Worm (Caenorhabditis elegans) whole organism, mixed stage, embryonic: ENCODE results near the gene F29F11.20.

ENCODE experiments used
- blmp-1 ChIP-seq: fragments of 150-350 bp; optimal IDR thresholded peaks from 2 replicates; lab custom pipeline; 2014; ENCODE audit warnings: missing biosample characterization, missing genetic modification characterization
- ceh-83 ChIP-seq: fragments of 200-800 bp; sonication (Bioruptor generic); optimal IDR thresholded peaks from 2 replicates; lab custom pipeline; 2018; ENCODE audit warnings: mild to moderate bottlenecking, missing genetic modification characterization, missing compliant biosample characterization
- lin-13 ChIP-seq: fragments of 150-350 bp; optimal IDR thresholded peaks from 2 replicates; lab custom pipeline; 2014; ENCODE audit warnings: missing biosample characterization, missing genetic modification characterization
- lsy-2 ChIP-seq: fragments of 150-350 bp; optimal IDR thresholded peaks from 2 replicates; lab custom pipeline; 2014; ENCODE audit warnings: missing biosample characterization, missing genetic modification characterization
- nhr-76 ChIP-seq: sonication (generic microtip); optimal IDR thresholded peaks from 2 replicates; lab custom pipeline; 2017; ENCODE audit warnings: missing biosample characterization, missing genetic modification characterization
- snpc-4 ChIP-seq: fragments of 150-350 bp; optimal IDR thresholded peaks from 2 replicates; lab custom pipeline; 2014; ENCODE audit warnings: missing biosample characterization, missing genetic modification characterization
- unc-62 ChIP-seq: fragments of 150-350 bp; optimal IDR thresholded peaks from 2 replicates; lab custom pipeline; 2014; ENCODE audit warnings: missing biosample characterization, missing genetic modification reagents, missing genetic modification characterization

- TF ChIP-seq blmp-1 (tag; lab: Kevin White, UChicago) (no peak), nhr-76 (tag; lab: Kevin White, UChicago) (no peak), unc-62 (no peak), lin-13 (tag; lab: Kevin White, UChicago) (no peak), lsy-2 (tag; lab: Kevin White, UChicago) (no peak), ceh-83 (GFP tag; lab: Kevin White, UChicago) (no peak), snpc-4 (tag; lab: Kevin White, UChicago) (no peak)
Measured at ce11 chrV:10664271-10664670, 23.4 kb upstream of the F29F11.20 start.
